Fruit fly (Drosophila melanogaster): ENCODE results near the gene CG12104.

The CG12104 gene

dm6 chr3L:1578391-1578948 is 24.0 kb downstream of the CG12104 start:
- no peak for TF ChIP-seq CG17801 (GFP tag; optimal IDR thresholded peaks at IDR 0.05; ENCODE audit: partially characterized antibody)

- TF ChIP-seq CG17801 (GFP tag; optimal IDR thresholded peaks at IDR 0.05; ENCODE audit: partially characterized antibody), result no peak
Measured at dm6 chr3L:1577338-1577737, 25.1 kb downstream of the CG12104 start.

- TF ChIP-seq CG17801 (GFP tag; optimal IDR thresholded peaks at IDR 0.05; ENCODE audit: partially characterized antibody), result peak; percentile 33
Measured at dm6 chr3L:1576489-1577106, 25.9 kb downstream of the CG12104 start, which contains the start of gene CG13917. Gene CG13917, plus strand, starts transcription at chr3L:1576699.

- TF ChIP-seq CG17801 (GFP tag; optimal IDR thresholded peaks at IDR 0.05; ENCODE audit: partially characterized antibody), result no peak
Measured at dm6 chr3L:1575731-1576376, 26.6 kb downstream of the CG12104 start.

- TF ChIP-seq CG17801 (GFP tag; optimal IDR thresholded peaks at IDR 0.05; ENCODE audit: partially characterized antibody), result no peak
Measured at dm6 chr3L:1573191-1573590, 29.3 kb downstream of the CG12104 start.

dm6 chr3L:1571077-1571476 is 31.4 kb downstream of the CG12104 start:
- TF ChIP-seq CG17801 (GFP tag; optimal IDR thresholded peaks at IDR 0.05; ENCODE audit: partially characterized antibody), result no peak

dm6 chr3L:1569966-1570276 is 32.6 kb downstream of the CG12104 start:
- no peak for TF ChIP-seq CG17801 (GFP tag; optimal IDR thresholded peaks at IDR 0.05; ENCODE audit: partially characterized antibody)

dm6 chr3L:1569162-1569965 is 33.1 kb downstream of the CG12104 start, which contains the start of gene Tmep:
Gene Tmep, plus strand, starts transcription at chr3L:1569181.
- no peak for TF ChIP-seq CG17801 (GFP tag; optimal IDR thresholded peaks at IDR 0.05; ENCODE audit: partially characterized antibody)

- no peak for TF ChIP-seq CG17801 (GFP tag; optimal IDR thresholded peaks at IDR 0.05; ENCODE audit: partially characterized antibody)
Measured at dm6 chr3L:1568225-1569161, 34.0 kb downstream of the CG12104 start, which contains the start of gene CG7879. Gene CG7879, minus strand, starts transcription at chr3L:1568608.

dm6 chr3L:1565092-1565491 is 37.4 kb downstream of the CG12104 start, which contains the start of gene CG12003:
Gene CG12003, plus strand, starts transcription at chr3L:1565392.
- no peak for TF ChIP-seq CG17801 (GFP tag; optimal IDR thresholded peaks at IDR 0.05; ENCODE audit: partially characterized antibody)

- peak; percentile 85 for TF ChIP-seq CG17801 (GFP tag; optimal IDR thresholded peaks at IDR 0.05; ENCODE audit: partially characterized antibody)
Measured at dm6 chr3L:1558178-1558788, 44.2 kb downstream of the CG12104 start, which contains the start of the genes Pex10 and CG12099. Gene Pex10, plus strand, starts transcription at chr3L:1558228. Gene CG12099, minus strand, starts transcription at chr3L:1558484.

dm6 chr3L:1553193-1553592 is 49.3 kb downstream of the CG12104 start, which contains the start of gene Pcyt2:
Gene Pcyt2, plus strand, starts transcription at chr3L:1553493.
- TF ChIP-seq CG17801 (GFP tag; optimal IDR thresholded peaks at IDR 0.05; ENCODE audit: partially characterized antibody), result no peak

dm6 chr3L:1550914-1551313 is 51.6 kb downstream of the CG12104 start:
- TF ChIP-seq CG17801 (GFP tag; optimal IDR thresholded peaks at IDR 0.05; ENCODE audit: partially characterized antibody), result no peak

All from ovary, adult (tissue).